Fruit fly (Drosophila melanogaster): Measurements from ENCODE around the gene CG16762.

The CG16762 gene

dm6 chr3L:2489438-2489837 lies 14.0 kb upstream of the CG16762 start (continued):
- TF ChIP-seq CG11093 (GFP tag; IDR thresholded peaks at IDR 0.05): no peak; the same call in 2 of the 3 replicates
- no peak for TF ChIP-seq CG14441 (GFP tag; IDR thresholded peaks at IDR 0.05)
- TF ChIP-seq pros (GFP tag; optimal IDR thresholded peaks at IDR 0.05): no peak
- no peak for TF ChIP-seq CG10321 (GFP tag; IDR thresholded peaks at IDR 0.05)
- TF ChIP-seq lab (GFP tag; optimal IDR thresholded peaks at IDR 0.05): peak; percentile 77
- no peak for TF ChIP-seq CG13287 (GFP tag; IDR thresholded peaks at IDR 0.05; ENCODE audit: partially characterized antibody)
- peak; percentile 43 for TF ChIP-seq sqz (GFP tag; optimal IDR thresholded peaks at IDR 0.05)
- peak; percentile 65 for TF ChIP-seq CG1233 (GFP tag; optimal IDR thresholded peaks at IDR 0.05)
- peak; percentile 11 for TF ChIP-seq mirr (GFP tag; optimal IDR thresholded peaks at IDR 0.05)
- no peak for TF ChIP-seq Trl (optimal IDR thresholded peaks at IDR 0.05)
- TF ChIP-seq Trl (GFP tag; optimal IDR thresholded peaks at IDR 0.05): no peak
- no peak for TF ChIP-seq HLH4C (GFP tag; IDR thresholded peaks at IDR 0.05; ENCODE audit: partially characterized antibody)
- TF ChIP-seq hbn (GFP tag; IDR thresholded peaks at IDR 0.05; ENCODE audit: partially characterized antibody): no peak
- peak; percentile 35 for TF ChIP-seq PHDP (tag; optimal IDR thresholded peaks at IDR 0.05)
- no peak for TF ChIP-seq hkb (optimal IDR thresholded peaks at IDR 0.05)
- peak; percentile 59 for TF ChIP-seq hkb (GFP tag; IDR thresholded peaks at IDR 0.05)
- TF ChIP-seq CG14965 (GFP tag; optimal IDR thresholded peaks at IDR 0.05; ENCODE audit: borderline replicate concordance): no peak
- TF ChIP-seq chm (GFP tag; IDR thresholded peaks at IDR 0.05): peak; percentile 24; the same call in 1 of the 2 replicates
- peak; percentile 60 for TF ChIP-seq kni (GFP tag; optimal IDR thresholded peaks at IDR 0.05)
- TF ChIP-seq CG16815 (GFP tag; optimal IDR thresholded peaks at IDR 0.05): no peak
- TF ChIP-seq BtbVII (GFP tag; optimal IDR thresholded peaks at IDR 0.05): peak; percentile 68
- TF ChIP-seq CG6254 (GFP tag; optimal IDR thresholded peaks at IDR 0.05): peak; percentile 55
- TF ChIP-seq gsb-n (tag; optimal IDR thresholded peaks at IDR 0.05): peak; percentile 42
- peak; percentile 76 for TF ChIP-seq Fer1 (GFP tag; optimal IDR thresholded peaks at IDR 0.05)
- peak; percentile 44 for TF ChIP-seq CG12236 (GFP tag; optimal IDR thresholded peaks at IDR 0.05)
- TF ChIP-seq CG1602 (GFP tag; optimal IDR thresholded peaks at IDR 0.05): no peak
- TF ChIP-seq Pdp1 (GFP tag; optimal IDR thresholded peaks at IDR 0.05): peak in 1 of 2 experiments; percentile 14
- TF ChIP-seq gce (GFP tag; IDR thresholded peaks at IDR 0.05): 0 out of 3 replicates have a peak, but pooled peaks have one; percentile 58
- peak; percentile 69 for TF ChIP-seq bab2 (GFP tag; optimal IDR thresholded peaks at IDR 0.05)
- 0 out of 2 replicates have a peak, but pooled peaks have one; percentile 17 for TF ChIP-seq CG11696 (GFP tag; IDR thresholded peaks at IDR 0.05)
- peak; percentile 20 for TF ChIP-seq CrebB (tag; optimal IDR thresholded peaks at IDR 0.05)
- no peak for TF ChIP-seq caup (GFP tag; optimal IDR thresholded peaks at IDR 0.05; ENCODE audit: severe bottlenecking)
- TF ChIP-seq CG11504 (tag; optimal IDR thresholded peaks at IDR 0.05): peak; percentile 51
- no peak for TF ChIP-seq CG8478 (optimal IDR thresholded peaks at IDR 0.05)
- TF ChIP-seq CG12744 (GFP tag; optimal IDR thresholded peaks at IDR 0.05): peak; percentile 15
- TF ChIP-seq D (optimal IDR thresholded peaks at IDR 0.05): no peak
- TF ChIP-seq D (GFP tag; optimal IDR thresholded peaks at IDR 0.05): peak; percentile 49
- peak; percentile 32 for TF ChIP-seq Hmr (GFP tag; optimal IDR thresholded peaks at IDR 0.05)
- no peak for TF ChIP-seq CG11456 (GFP tag; IDR thresholded peaks at IDR 0.05)
- peak; percentile 40; the same call in 1 of the 2 replicates for TF ChIP-seq CG31441 (GFP tag; IDR thresholded peaks at IDR 0.05)
- TF ChIP-seq HLH3B (GFP tag; IDR thresholded peaks at IDR 0.05): peak; percentile 45; the same call in 1 of the 2 replicates
- no peak for TF ChIP-seq ttk (GFP tag; IDR thresholded peaks at IDR 0.05)
- no peak for TF ChIP-seq dati (GFP tag; IDR thresholded peaks at IDR 0.05)
- no peak for TF ChIP-seq CG4404 (GFP tag; IDR thresholded peaks at IDR 0.05)
- TF ChIP-seq grn (GFP tag; optimal IDR thresholded peaks at IDR 0.05): peak; percentile 20
- no peak for TF ChIP-seq wor (GFP tag; IDR thresholded peaks at IDR 0.05)
- TF ChIP-seq gem (tag; optimal IDR thresholded peaks at IDR 0.05): peak; percentile 50
- no peak for TF ChIP-seq Dll (GFP tag; IDR thresholded peaks at IDR 0.05; ENCODE audit: partially characterized antibody)
- no peak for TF ChIP-seq Gug (GFP tag; IDR thresholded peaks at IDR 0.05)
- no peak for TF ChIP-seq pan (optimal IDR thresholded peaks at IDR 0.05)
- TF ChIP-seq pan (GFP tag; optimal IDR thresholded peaks at IDR 0.05 in 1 of 2, IDR thresholded peaks at IDR 0.05 in 1 of 2): peak in 1 of 2 experiments; percentile 9
- TF ChIP-seq Sox100B (GFP tag; optimal IDR thresholded peaks at IDR 0.05): peak; percentile 73
